Worm (Caenorhabditis elegans): ENCODE results near the gene R74.8.
A peak's percentile ranks its signal among the peaks of the same experiment; 100 is the strongest.

Gene R74.8

DNA sequence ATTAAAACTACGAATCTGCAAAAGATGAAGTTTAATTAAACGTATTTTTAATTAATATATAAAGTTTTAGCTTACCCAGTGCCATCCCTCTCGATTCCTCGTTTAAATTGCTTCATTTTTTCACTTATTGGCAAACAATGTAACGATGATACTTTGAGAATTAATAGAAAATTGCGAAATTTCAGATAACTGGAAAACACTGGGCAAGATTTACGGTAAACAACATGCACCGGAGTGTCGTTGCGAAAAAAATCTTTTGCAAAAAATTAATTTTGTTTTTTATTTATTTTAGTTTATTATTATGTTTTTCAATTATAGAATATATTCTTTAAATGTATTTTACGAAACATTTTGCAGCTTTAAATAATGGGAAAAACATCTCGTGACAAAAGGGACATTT lies 2.0 kb upstream of the R74.8 start, which contains the start of the genes pelo-1 and R74.7:
Gene pelo-1 (minus strand): TSS at position 151 of the 400 bp plus-strand sequence.
Gene R74.7 (plus strand): TSS at position 358 of the 400 bp plus-strand sequence.
- TF ChIP-seq pag-3 (tag; optimal IDR thresholded peaks at IDR 0.05; ENCODE audit: borderline replicate concordance, insufficient read depth) = no peak
- peak; percentile 36 for TF ChIP-seq mep-1 (tag; optimal IDR thresholded peaks at IDR 0.05)
- no peak for TF ChIP-seq tlp-1 (tag; optimal IDR thresholded peaks at IDR 0.05)
- peak; percentile 36 for TF ChIP-seq fkh-8 (tag; optimal IDR thresholded peaks at IDR 0.05)
- no peak for TF ChIP-seq nhr-237 (tag; optimal IDR thresholded peaks at IDR 0.05)
- TF ChIP-seq pax-3 (tag; optimal IDR thresholded peaks at IDR 0.05) = no peak
- no peak for TF ChIP-seq ceh-90 (tag; optimal IDR thresholded peaks at IDR 0.05)
- peak; percentile 21 for TF ChIP-seq lin-15B (tag; optimal IDR thresholded peaks at IDR 0.05)
- peak in 2 of 3 experiments; percentile 11 to 38 for TF ChIP-seq ceh-82 (tag; optimal IDR thresholded peaks at IDR 0.05)
- no peak for TF ChIP-seq nhr-11 (tag; optimal IDR thresholded peaks at IDR 0.05)
- peak; percentile 19 to 33 for TF ChIP-seq efl-1 (optimal IDR thresholded peaks at IDR 0.05)
- peak in 1 of 2 experiments; percentile 25 for TF ChIP-seq efl-1 (GFP tag; optimal IDR thresholded peaks at IDR 0.05 in 1 of 2)
- TF ChIP-seq ama-1 (optimal IDR thresholded peaks at IDR 0.05) = no peak
- no peak for TF ChIP-seq sptf-1 (tag; optimal IDR thresholded peaks at IDR 0.05)
- TF ChIP-seq dpl-1 (GFP tag; optimal IDR thresholded peaks at IDR 0.05) = peak in 1 of 3 experiments; percentile 29
- peak; percentile 38 for TF ChIP-seq nhr-47 (tag; optimal IDR thresholded peaks at IDR 0.05)
- no peak for TF ChIP-seq rnt-1 (tag; optimal IDR thresholded peaks at IDR 0.05)
- peak; percentile 82 for TF ChIP-seq zip-4 (GFP tag; optimal IDR thresholded peaks at IDR 0.05)
- no peak for TF ChIP-seq sox-4 (tag; optimal IDR thresholded peaks at IDR 0.05)
- no peak for TF ChIP-seq aha-1 (tag; optimal IDR thresholded peaks at IDR 0.05)
- TF ChIP-seq lin-14 (GFP tag; optimal IDR thresholded peaks at IDR 0.05) = peak; percentile 36
- TF ChIP-seq snu-23 (GFP tag; optimal IDR thresholded peaks at IDR 0.05) = peak; percentile 18
- TF ChIP-seq dsc-1 (tag; optimal IDR thresholded peaks at IDR 0.05) = no peak
- TF ChIP-seq nhr-71 (tag; optimal IDR thresholded peaks at IDR 0.05) = peak; percentile 41
- peak; percentile 1 for TF ChIP-seq nhr-20 (tag; optimal IDR thresholded peaks at IDR 0.05)
- no peak for TF ChIP-seq lin-13 (GFP tag; optimal IDR thresholded peaks at IDR 0.05)
- TF ChIP-seq lsy-2 (tag; optimal IDR thresholded peaks at IDR 0.05) = peak in 1 of 2 experiments; percentile 66
- no peak for TF ChIP-seq nhr-77 (tag; optimal IDR thresholded peaks at IDR 0.05)
- no peak for TF ChIP-seq hlh-17 (GFP tag; optimal IDR thresholded peaks at IDR 0.05; ENCODE audit: borderline replicate concordance)
- peak; percentile 8 for TF ChIP-seq lin-39 (tag; optimal IDR thresholded peaks at IDR 0.05)
- TF ChIP-seq skn-1 (tag; optimal IDR thresholded peaks at IDR 0.05) = peak; percentile 79
- TF ChIP-seq egl-13 (tag; optimal IDR thresholded peaks at IDR 0.05) = no peak
- TF ChIP-seq swsn-7 (tag; optimal IDR thresholded peaks at IDR 0.05) = peak; percentile 2
- peak in 1 of 2 experiments; percentile 47 for TF ChIP-seq lin-35 (GFP tag; optimal IDR thresholded peaks at IDR 0.05)
- peak; percentile 29 for TF ChIP-seq blmp-1 (tag; optimal IDR thresholded peaks at IDR 0.05)

DNA sequence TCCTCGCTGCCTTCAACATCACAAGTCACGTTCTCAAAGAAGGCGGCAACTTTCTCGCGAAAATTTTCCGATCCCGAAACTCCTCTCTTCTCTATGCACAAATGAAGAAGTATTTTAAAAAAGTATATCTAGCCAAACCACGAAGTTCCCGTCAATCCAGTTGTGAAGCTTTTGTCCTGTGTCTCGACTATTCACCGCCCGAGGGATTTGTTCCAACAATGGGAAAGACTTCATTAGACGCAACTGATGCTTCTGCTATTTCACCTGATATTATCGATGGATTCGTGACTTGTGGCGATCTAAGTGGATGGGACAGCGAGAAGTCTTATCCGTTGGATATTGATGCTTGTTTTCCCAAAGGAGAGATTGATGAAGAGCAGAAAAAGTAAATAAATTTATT lies 1.1 kb upstream of the R74.8 start:
- TF ChIP-seq efl-3 (GFP tag; optimal IDR thresholded peaks at IDR 0.05) (no peak), fos-1 (tag; optimal IDR thresholded peaks at IDR 0.05) (no peak), nhr-90 (tag; optimal IDR thresholded peaks at IDR 0.05; ENCODE audit: poor library complexity) (no peak), lsy-2 (tag; optimal IDR thresholded peaks at IDR 0.05) (no peak), tbx-2 (tag; optimal IDR thresholded peaks at IDR 0.05) (no peak), nhr-76 (tag; optimal IDR thresholded peaks at IDR 0.05) (no peak), swsn-7 (tag; optimal IDR thresholded peaks at IDR 0.05) (no peak), snpc-4 (tag; optimal IDR thresholded peaks at IDR 0.05) (no peak), elt-3 (tag; optimal IDR thresholded peaks at IDR 0.05) (no peak)
